Worm (Caenorhabditis elegans) whole organism, L2 larva: ENCODE measurements around the gene acs-7.

Source experiments
- lin-11 ChIP-seq: fragments of 150-350 bp; sonication (generic microtip); optimal IDR thresholded peaks from 2 replicates; lab custom pipeline; 2014; ENCODE audit warnings: missing biosample characterization, missing genetic modification characterization, inconsistent platforms, mixed read lengths
- sem-4 ChIP-seq: fragments of 150-350 bp; optimal IDR thresholded peaks from 2 replicates; lab custom pipeline; 2014; ENCODE audit warnings: missing biosample characterization, missing genetic modification reagents, missing genetic modification characterization
- unc-62 ChIP-seq: fragments of 150-350 bp; optimal IDR thresholded peaks from 2 replicates; lab custom pipeline; 2014; ENCODE audit warnings: missing biosample characterization, missing genetic modification reagents, missing genetic modification characterization

DNA sequence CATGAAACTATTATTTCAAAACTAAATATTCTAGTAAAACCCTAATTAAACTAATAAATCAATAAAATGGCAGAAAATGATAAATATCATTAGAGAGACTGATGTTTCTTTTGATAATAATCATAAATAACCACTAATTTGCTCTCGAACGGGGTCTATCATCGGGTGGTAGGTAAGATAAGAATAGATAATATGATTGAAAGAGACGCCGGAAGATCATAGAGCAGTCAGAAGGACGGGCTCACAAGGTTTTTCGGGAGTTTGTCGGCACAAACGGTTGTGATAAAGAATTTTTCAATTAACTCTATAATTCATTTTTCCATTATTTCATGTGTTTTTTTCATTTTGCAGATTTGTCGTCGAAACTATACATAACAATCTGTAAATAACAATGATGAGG is 9.2 kb downstream of the acs-7 start:
- TF ChIP-seq lin-11 (tag; lab: Kevin White, UChicago) (no peak), unc-62 (GFP tag; lab: Kevin White, UChicago) (no peak), sem-4 (no peak)
